Fruit fly (Drosophila melanogaster) whole organism, prepupa: ENCODE results near the gene CG18731.

Source experiments
- Blimp-1 ChIP-seq: fragments of 200-800 bp; sonication (Bioruptor generic); optimal IDR thresholded peaks from 3 replicates; lab custom pipeline; 2017; ENCODE audit warnings: missing biosample characterization, missing genetic modification characterization, mild to moderate bottlenecking, moderate library complexity, missing genetic modification reagents
- CG10631 ChIP-seq: fragments of 200-800 bp; sonication (Bioruptor generic); optimal IDR thresholded peaks from 2 replicates; lab custom pipeline; 2016; ENCODE audit warnings: missing biosample characterization, missing genetic modification characterization
- CG11294 ChIP-seq: fragments of 200-800 bp; sonication (Bioruptor generic); IDR thresholded peaks from 2 replicates; pipeline ENCODE4 v1.3.6; 2022; ENCODE audit warnings: missing biosample characterization, missing genetic modification characterization
- CG11762 ChIP-seq: fragments of 200-800 bp; sonication (Bioruptor generic); optimal IDR thresholded peaks from 3 replicates; lab custom pipeline; 2016; ENCODE audit warnings: missing biosample characterization, missing genetic modification characterization; ENCODE audit not compliant: insufficient read depth
- CG11902 ChIP-seq: fragments of 200-800 bp; sonication (Bioruptor generic); optimal IDR thresholded peaks from 3 replicates; lab custom pipeline; 2016; ENCODE audit warnings: missing biosample characterization, missing genetic modification characterization
- CG15336 ChIP-seq: fragments of 200-800 bp; sonication (Bioruptor generic); IDR thresholded peaks from 2 replicates; pipeline ENCODE4 v1.3.6; 2022; ENCODE audit warnings: missing biosample characterization, missing genetic modification characterization
- CG1621 ChIP-seq: fragments of 200-800 bp; sonication (Bioruptor generic); optimal IDR thresholded peaks from 3 replicates; lab custom pipeline; 2018; ENCODE audit warnings: missing biosample characterization, mild to moderate bottlenecking, missing genetic modification characterization
- CG16779 ChIP-seq: fragments of 200-800 bp; sonication (Bioruptor generic); optimal IDR thresholded peaks from 3 replicates; lab custom pipeline; 2017; ENCODE audit warnings: missing biosample characterization, mild to moderate bottlenecking, missing genetic modification characterization
- CG3032 ChIP-seq: fragments of 200-800 bp; optimal IDR thresholded peaks from 2 replicates; lab custom pipeline; 2019; ENCODE audit warnings: missing biosample characterization, mild to moderate bottlenecking, missing genetic modification characterization, moderate library complexity
- CG31627 ChIP-seq: fragments of 200-800 bp; sonication (Bioruptor generic); optimal IDR thresholded peaks from 3 replicates; lab custom pipeline; 2016; ENCODE audit warnings: missing biosample characterization, missing genetic modification characterization
- CG34406 ChIP-seq: fragments of 200-800 bp; sonication (Bioruptor generic); optimal IDR thresholded peaks from 3 replicates; lab custom pipeline; 2016; ENCODE audit warnings: missing biosample characterization, missing genetic modification characterization
- CG6276 ChIP-seq: fragments of 200-800 bp; sonication (Bioruptor generic); optimal IDR thresholded peaks from 2 replicates; lab custom pipeline; 2017; ENCODE audit warnings: missing biosample characterization, mild to moderate bottlenecking, missing genetic modification characterization
- CG6808 ChIP-seq: fragments of 200-800 bp; sonication (Bioruptor generic); optimal IDR thresholded peaks from 3 replicates; lab custom pipeline; 2017; ENCODE audit warnings: missing biosample characterization, missing genetic modification characterization, mild to moderate bottlenecking, moderate library complexity, missing genetic modification reagents
- CG6854 ChIP-seq: fragments of 200-800 bp; sonication (Bioruptor generic); optimal IDR thresholded peaks from 2 replicates; lab custom pipeline; 2017; ENCODE audit warnings: missing biosample characterization, mild to moderate bottlenecking, missing genetic modification characterization
- CG7368 ChIP-seq: fragments of 200-800 bp; sonication (Bioruptor generic); optimal IDR thresholded peaks from 3 replicates; lab custom pipeline; 2016; ENCODE audit warnings: missing biosample characterization, missing genetic modification characterization
- CG8119 ChIP-seq: fragments of 200-800 bp; sonication (Bioruptor generic); IDR thresholded peaks from 3 replicates; pipeline ENCODE4 v1.3.6; 2022; ENCODE audit warnings: missing biosample characterization, missing genetic modification characterization
- CG8632 ChIP-seq: fragments of 200-800 bp; sonication (Bioruptor generic); optimal IDR thresholded peaks from 3 replicates; lab custom pipeline; 2016; ENCODE audit warnings: missing biosample characterization, missing genetic modification characterization
- CG9139 ChIP-seq: fragments of 200-800 bp; sonication (Bioruptor generic); optimal IDR thresholded peaks from 3 replicates; lab custom pipeline; 2017; ENCODE audit warnings: missing biosample characterization, mild to moderate bottlenecking, missing genetic modification characterization
- Eip75B ChIP-seq: fragments of 200-800 bp; sonication (Bioruptor generic); optimal IDR thresholded peaks from 3 replicates; lab custom pipeline; 2016; ENCODE audit warnings: missing biosample characterization, missing genetic modification characterization
- Eip78C ChIP-seq: fragments of 200-800 bp; sonication (Bioruptor generic); peaks from one replicate; lab custom pipeline; 2016; ENCODE audit warnings: missing biosample characterization, missing genetic modification characterization
- Ets21C ChIP-seq: fragments of 200-800 bp; sonication (Bioruptor generic); optimal IDR thresholded peaks from 3 replicates; lab custom pipeline; 2016; ENCODE audit warnings: missing biosample characterization, missing genetic modification characterization
- Ets96B ChIP-seq: fragments of 200-800 bp; optimal IDR thresholded peaks from 2 replicates; lab custom pipeline; 2019; ENCODE audit warnings: missing biosample characterization, mild to moderate bottlenecking, missing genetic modification characterization, moderate library complexity
- Hr39 ChIP-seq: fragments of 200-800 bp; sonication (Bioruptor generic); optimal IDR thresholded peaks from 2 replicates; lab custom pipeline; 2016; ENCODE audit warnings: missing biosample characterization, missing genetic modification characterization
- Hr4 ChIP-seq: fragments of 200-800 bp; sonication (Bioruptor generic); optimal IDR thresholded peaks from 3 replicates; lab custom pipeline; 2016; ENCODE audit warnings: missing biosample characterization, missing genetic modification characterization
- Lpt ChIP-seq: fragments of 200-800 bp; sonication (Bioruptor generic); optimal IDR thresholded peaks from 3 replicates; lab custom pipeline; 2016; ENCODE audit warnings: missing biosample characterization, missing genetic modification characterization
- Sox102F ChIP-seq: fragments of 200-800 bp; sonication (Bioruptor generic); optimal IDR thresholded peaks from 2 replicates; lab custom pipeline; 2016; ENCODE audit warnings: missing biosample characterization, mild to moderate bottlenecking, missing genetic modification characterization
- dsx ChIP-seq: fragments of 200-800 bp; optimal IDR thresholded peaks from 3 replicates; lab custom pipeline; 2019; ENCODE audit warnings: missing biosample characterization, mild to moderate bottlenecking, missing genetic modification characterization, moderate library complexity; ENCODE audit not compliant: poor library complexity, severe bottlenecking
- eg ChIP-seq: fragments of 200-800 bp; sonication (Bioruptor generic); IDR thresholded peaks from 3 replicates; pipeline ENCODE4 v1.3.6; 2022; ENCODE audit warnings: missing biosample characterization, missing genetic modification characterization
- esn ChIP-seq: fragments of 200-800 bp; sonication (Bioruptor generic); optimal IDR thresholded peaks from 2 replicates; lab custom pipeline; 2016; ENCODE audit warnings: missing biosample characterization, mild to moderate bottlenecking, missing genetic modification characterization, moderate library complexity
- fd59A ChIP-seq: fragments of 200-800 bp; sonication (Bioruptor generic); optimal IDR thresholded peaks from 2 replicates; lab custom pipeline; 2017; ENCODE audit warnings: missing biosample characterization, mild to moderate bottlenecking, missing genetic modification characterization, missing genetic modification reagents
- fd85E ChIP-seq: fragments of 200-800 bp; sonication (Bioruptor generic); optimal IDR thresholded peaks from 3 replicates; lab custom pipeline; 2016; ENCODE audit warnings: missing biosample characterization, missing genetic modification characterization
- fkh ChIP-seq: fragments of 200-800 bp; sonication (Bioruptor generic); optimal IDR thresholded peaks from 3 replicates; lab custom pipeline; 2017; ENCODE audit warnings: missing biosample characterization, mild to moderate bottlenecking, missing genetic modification characterization, moderate library complexity
- lz ChIP-seq: fragments of 200-800 bp; sonication (Bioruptor generic); optimal IDR thresholded peaks from 3 replicates; lab custom pipeline; 2016; ENCODE audit warnings: missing biosample characterization, missing genetic modification characterization
- spab ChIP-seq: fragments of 200-800 bp; sonication (Bioruptor generic); optimal IDR thresholded peaks from 2 replicates; lab custom pipeline; 2017; ENCODE audit warnings: missing biosample characterization, mild to moderate bottlenecking, missing genetic modification characterization, missing genetic modification reagents
- svp ChIP-seq: fragments of 200-800 bp; sonication (Bioruptor generic); peaks from one replicate; lab custom pipeline; 2016; ENCODE audit warnings: missing biosample characterization, missing genetic modification characterization
- topi ChIP-seq: fragments of 200-800 bp; sonication (Bioruptor generic); optimal IDR thresholded peaks from 3 replicates; lab custom pipeline; 2016; ENCODE audit warnings: missing biosample characterization, missing genetic modification characterization
- vri ChIP-seq: fragments of 200-800 bp; sonication (Bioruptor generic); optimal IDR thresholded peaks from 3 replicates; lab custom pipeline; 2016; ENCODE audit warnings: missing biosample characterization, mild to moderate bottlenecking, missing genetic modification characterization

Gene CG18731

DNA sequence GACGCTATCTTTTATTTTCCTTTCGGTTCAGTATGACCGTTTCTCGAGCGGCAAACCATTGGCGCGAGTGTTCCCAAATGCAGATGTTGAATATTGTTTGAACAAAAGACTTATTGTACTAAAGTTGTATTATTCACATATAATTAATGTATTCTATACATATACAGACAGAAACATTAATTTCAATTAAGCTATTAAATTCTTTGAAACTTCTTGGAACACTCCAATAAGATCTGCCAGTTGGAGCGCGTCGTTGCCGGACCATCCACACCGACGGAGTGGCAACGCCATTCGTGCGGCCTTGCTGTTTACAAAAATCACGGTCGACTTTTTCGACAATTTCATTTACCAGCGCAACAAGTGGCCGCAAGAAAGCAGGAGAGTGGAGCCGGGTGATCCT is 20.2 kb downstream of the CG18731 start, which contains the start of the genes Wdr24 and IntS11 (continued):
- TF ChIP-seq fkh (no peak), Blimp-1 (GFP tag; lab: Kevin White, UChicago) (peak; percentile 88), CG15336 (GFP tag; lab: Robert Waterston, UW) (peak; percentile 94), Hr39 (peak; percentile 98), Lpt (GFP tag; lab: Kevin White, UChicago) (peak; percentile 90), CG11762 (GFP tag; lab: Kevin White, UChicago) (peak; percentile 85), lz (GFP tag; lab: Kevin White, UChicago) (peak; percentile 98), Ets21C (peak; percentile 95), CG11294 (GFP tag; lab: Robert Waterston, UW) (peak; percentile 98), Hr4 (GFP tag; lab: Kevin White, UChicago) (peak; percentile 96), CG3032 (tag; lab: Kevin White, UChicago) (peak; percentile 98), spab (no peak), topi (GFP tag; lab: Kevin White, UChicago) (peak; percentile 96), CG6808 (no peak), CG7368 (GFP tag; lab: Kevin White, UChicago) (no peak), CG16779 (peak; percentile 84), CG1621 (tag; lab: Kevin White, UChicago) (peak; percentile 91), eg (GFP tag; lab: Robert Waterston, UW) (peak; percentile 99), CG6276 (GFP tag; lab: Kevin White, UChicago) (no peak), CG31627 (GFP tag; lab: Kevin White, UChicago) (peak; percentile 98), dsx (GFP tag; lab: Kevin White, UChicago) (peak; percentile 92), CG9139 (GFP tag; lab: Kevin White, UChicago) (no peak), CG8119 (GFP tag; lab: Robert Waterston, UW) (peak; percentile 89), CG11902 (GFP tag; lab: Kevin White, UChicago) (peak; percentile 99), fd59A (GFP tag; lab: Kevin White, UChicago) (peak; percentile 89)

DNA sequence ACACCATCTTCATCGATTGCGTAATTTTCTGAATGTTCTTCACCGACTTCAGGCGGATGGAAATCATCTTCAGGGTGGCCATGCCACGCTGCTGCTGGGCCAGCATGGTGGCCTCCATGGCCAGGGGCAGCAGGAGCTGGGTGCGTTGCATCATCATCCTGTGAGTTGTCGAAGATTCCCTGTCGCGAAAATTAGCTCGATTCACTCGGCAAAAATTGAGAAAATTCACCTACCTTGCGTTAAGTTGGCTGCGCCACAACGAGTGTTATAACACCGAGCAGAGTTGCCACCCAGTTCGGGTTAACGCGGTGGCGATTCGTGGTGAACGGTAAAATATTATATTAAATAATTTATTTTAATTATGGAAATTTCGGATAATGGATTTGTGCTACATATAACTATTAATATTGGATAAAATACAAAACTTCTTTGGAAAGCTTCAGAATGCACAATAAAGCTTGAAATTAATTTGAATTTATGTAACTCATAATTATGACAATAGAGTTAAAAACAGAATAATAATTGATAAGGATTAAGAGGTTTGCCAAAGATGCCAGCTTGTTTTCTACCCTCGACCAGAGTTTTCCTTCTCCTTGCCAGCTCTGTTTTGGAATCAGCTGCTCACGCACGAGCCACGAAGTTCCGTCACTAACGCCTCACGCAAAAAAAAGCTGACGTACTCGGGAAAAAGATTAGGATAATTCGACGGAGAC is 23.9 kb downstream of the CG18731 start, which contains the start of the genes ATPsyngamma and yata:
ATPsyngamma (minus strand) TSS at position 573 of the 713 bp plus-strand sequence.
yata (plus strand) TSS at position 629 of the 713 bp plus-strand sequence.
- peak; percentile 36 for TF ChIP-seq CG3032 (tag; lab: Kevin White, UChicago)
- peak; percentile 14 for TF ChIP-seq Ets96B (tag; lab: Kevin White, UChicago)
- peak; percentile 24 for TF ChIP-seq CG6854 (GFP tag; lab: Kevin White, UChicago)
- TF ChIP-seq esn: peak; percentile 43
- no peak for TF ChIP-seq Sox102F (GFP tag; lab: Kevin White, UChicago)
- TF ChIP-seq CG8632: no peak
- peak; percentile 96 for TF ChIP-seq svp (GFP tag; lab: Kevin White, UChicago)
- TF ChIP-seq CG1621 (tag; lab: Kevin White, UChicago): no peak
- no peak for TF ChIP-seq Eip75B (GFP tag; lab: Kevin White, UChicago)
- peak; percentile 98 for TF ChIP-seq vri (GFP tag; lab: Kevin White, UChicago)
- TF ChIP-seq fd85E (GFP tag; lab: Kevin White, UChicago): no peak
- peak; percentile 5 for TF ChIP-seq Eip78C (GFP tag; lab: Kevin White, UChicago)
- TF ChIP-seq CG34406 (GFP tag; lab: Kevin White, UChicago): peak; percentile 41
- no peak for TF ChIP-seq CG10631 (GFP tag; lab: Kevin White, UChicago)
- TF ChIP-seq eg (GFP tag; lab: Robert Waterston, UW): 0 out of 3 replicates have a peak, but pooled peaks have one; percentile 19
